Fruit fly (Drosophila melanogaster) whole organism: ENCODE results near the gene CG45011.

Experiments used
- CG8478 ChIP-seq: fragments of >200 bp; optimal IDR thresholded peaks from 2 replicates; lab custom pipeline; 2018; ENCODE audit warnings: inconsistent platforms
- Dll ChIP-seq: fragments of >200 bp; optimal IDR thresholded peaks from 2 replicates; lab custom pipeline; 2017
- EcR ChIP-seq, 2 experiments: fragments of >200 bp; optimal IDR thresholded peaks; 2 replicates each; lab custom pipeline; 2017; ENCODE audit warnings: missing biosample characterization in 2 of 2, missing genetic modification characterization in 2 of 2, missing genetic modification reagents in 2 of 2
- pan ChIP-seq: fragments of >200 bp; optimal IDR thresholded peaks from 2 replicates; lab custom pipeline; 2017
- psq ChIP-seq: fragments of >200 bp; optimal IDR thresholded peaks from 2 replicates; lab custom pipeline; 2017
- usp ChIP-seq: fragments of >200 bp; optimal IDR thresholded peaks from 2 replicates; lab custom pipeline; 2017; ENCODE audit warnings: missing biosample characterization, missing genetic modification characterization, mixed read lengths

The CG45011 gene

dm6 chr2L:11840391-11840790 is 6.5 kb downstream of the CG45011 start, which contains the start of gene CG31704:
CG31704 (plus strand) TSS chr2L:11840691.
- no peak for TF ChIP-seq Dll (lab: Kevin White, UChicago)
- no peak for TF ChIP-seq EcR (GFP tag; optimal IDR thresholded peaks at IDR 0.05; lab: Kevin White, UChicago)
- TF ChIP-seq pan (lab: Kevin White, UChicago), result no peak
- TF ChIP-seq CG8478 (lab: Kevin White, UChicago), result no peak
- TF ChIP-seq psq (lab: Kevin White, UChicago), result no peak
- TF ChIP-seq usp (GFP tag; lab: Kevin White, UChicago), result no peak

- TF ChIP-seq CG8478 (lab: Kevin White, UChicago), result no peak
- TF ChIP-seq pan (lab: Kevin White, UChicago), result no peak
- TF ChIP-seq Dll (lab: Kevin White, UChicago), result no peak
- TF ChIP-seq usp (GFP tag; lab: Kevin White, UChicago), result no peak
- TF ChIP-seq EcR (GFP tag; optimal IDR thresholded peaks at IDR 0.05; lab: Kevin White, UChicago), result no peak
- TF ChIP-seq psq (lab: Kevin White, UChicago), result no peak
Measured at dm6 chr2L:11841538-11841937, 7.7 kb downstream of the CG45011 start.

dm6 chr2L:11842291-11843187 is 8.7 kb downstream of the CG45011 start, which contains the start of the genes CG44008, CG14933, CG46426 and CG42486:
CG44008 (minus strand) TSS chr2L:11842445.
CG14933 (plus strand) TSS chr2L:11842828.
CG46426 (plus strand) TSS chr2L:11842828.
CG42486 (plus strand) TSS chr2L:11843137.
- no peak for TF ChIP-seq Dll (lab: Kevin White, UChicago)
- no peak for TF ChIP-seq pan (lab: Kevin White, UChicago)
- TF ChIP-seq usp (GFP tag; lab: Kevin White, UChicago), result no peak
- TF ChIP-seq EcR (GFP tag; optimal IDR thresholded peaks at IDR 0.05; lab: Kevin White, UChicago), result no peak
- no peak for TF ChIP-seq CG8478 (lab: Kevin White, UChicago)
- TF ChIP-seq psq (lab: Kevin White, UChicago), result no peak

- no peak for TF ChIP-seq pan (lab: Kevin White, UChicago)
- no peak for TF ChIP-seq Dll (lab: Kevin White, UChicago)
- no peak for TF ChIP-seq EcR (GFP tag; optimal IDR thresholded peaks at IDR 0.05; lab: Kevin White, UChicago)
Measured at dm6 chr2L:11844278-11844677, 10.4 kb downstream of the CG45011 start.

- no peak for TF ChIP-seq pan (lab: Kevin White, UChicago)
- TF ChIP-seq Dll (lab: Kevin White, UChicago), result no peak
- no peak for TF ChIP-seq usp (GFP tag; lab: Kevin White, UChicago)
- no peak for TF ChIP-seq EcR (GFP tag; optimal IDR thresholded peaks at IDR 0.05; lab: Kevin White, UChicago)
- no peak for TF ChIP-seq CG8478 (lab: Kevin White, UChicago)
- no peak for TF ChIP-seq psq (lab: Kevin White, UChicago)
Measured at dm6 chr2L:11845159-11845788, 11.4 kb downstream of the CG45011 start.

- TF ChIP-seq CG8478 (lab: Kevin White, UChicago), result no peak
Measured at dm6 chr2L:11846926-11847325, 13.0 kb downstream of the CG45011 start, which contains the start of gene Mal-B1. Mal-B1 (plus strand) TSS chr2L:11847226.

- no peak for TF ChIP-seq usp (GFP tag; lab: Kevin White, UChicago)
- no peak for TF ChIP-seq EcR (GFP tag; optimal IDR thresholded peaks at IDR 0.05; lab: Kevin White, UChicago)
- TF ChIP-seq CG8478 (lab: Kevin White, UChicago), result no peak
- TF ChIP-seq Dll (lab: Kevin White, UChicago), result no peak
- no peak for TF ChIP-seq pan (lab: Kevin White, UChicago)
- TF ChIP-seq psq (lab: Kevin White, UChicago), result no peak
Measured at dm6 chr2L:11849658-11850057, 15.8 kb downstream of the CG45011 start, which contains the start of gene Mal-B2. Mal-B2 (plus strand) TSS chr2L:11849958.

dm6 chr2L:11853130-11853529 is 19.2 kb downstream of the CG45011 start, which contains the start of gene CG42751:
CG42751 (plus strand) TSS chr2L:11853430.
- no peak for TF ChIP-seq Dll (lab: Kevin White, UChicago)
- TF ChIP-seq psq (lab: Kevin White, UChicago), result no peak
- TF ChIP-seq EcR (GFP tag; optimal IDR thresholded peaks at IDR 0.05; lab: Kevin White, UChicago), result no peak
- TF ChIP-seq pan (lab: Kevin White, UChicago), result no peak
- no peak for TF ChIP-seq usp (GFP tag; lab: Kevin White, UChicago)
- TF ChIP-seq CG8478 (lab: Kevin White, UChicago), result no peak

dm6 chr2L:11870867-11871452 is 37.1 kb downstream of the CG45011 start:
- peak; percentile 76 for TF ChIP-seq pan (lab: Kevin White, UChicago)
- TF ChIP-seq CG8478 (lab: Kevin White, UChicago), result no peak

dm6 chr2L:11874232-11874765 is 40.4 kb downstream of the CG45011 start:
- TF ChIP-seq pan (lab: Kevin White, UChicago), result no peak
- no peak for TF ChIP-seq EcR (GFP tag; optimal IDR thresholded peaks at IDR 0.05; lab: Kevin White, UChicago)
- TF ChIP-seq Dll (lab: Kevin White, UChicago), result no peak

dm6 chr2L:11874890-11875289 is 41.0 kb downstream of the CG45011 start:
- TF ChIP-seq usp (GFP tag; lab: Kevin White, UChicago) (no peak), EcR (GFP tag; optimal IDR thresholded peaks at IDR 0.05; lab: Kevin White, UChicago) (no peak)
